Worm (Caenorhabditis elegans): ENCODE data around the gene inx-18.

- TF ChIP-seq flt-1 (GFP tag; IDR thresholded peaks at IDR 0.05) (no peak), tab-1 (GFP tag; IDR thresholded peaks at IDR 0.05) (no peak), cog-1 (tag; optimal IDR thresholded peaks at IDR 0.05) (no peak), ztf-23 (GFP tag; IDR thresholded peaks at IDR 0.05) (no peak), klf-2 (GFP tag; conservative IDR thresholded peaks at IDR 0.05) (no peak), ref-1 (GFP tag; conservative IDR thresholded peaks at IDR 0.05) (no peak), T22C8.4 (GFP tag; IDR thresholded peaks at IDR 0.05) (no peak), med-1 (GFP tag; optimal IDR thresholded peaks at IDR 0.05; ENCODE audit: insufficient read depth) (no peak), ztf-29 (GFP tag; IDR thresholded peaks at IDR 0.05) (no peak)
These were observed 17.7 kb downstream of the inx-18 start for ce11 chrIV:623876-624275.
